Fruit fly (Drosophila melanogaster): ENCODE data around the gene hyx.
A peak's percentile ranks its signal among the peaks of the same experiment; 100 is the strongest.

hyx gene

dm6 chr3R:9057398-9058058 lies 19.0 kb downstream of the hyx start (continued):
- TF ChIP-seq CG3726 (GFP tag; IDR thresholded peaks at IDR 0.05) (no peak), ranshi (GFP tag; IDR thresholded peaks at IDR 0.05) (no peak), ash1 (GFP tag; optimal IDR thresholded peaks at IDR 0.05) (peak; percentile 74), CG4820 (GFP tag; optimal IDR thresholded peaks at IDR 0.05) (peak; percentile 89), Lim3 (GFP tag; IDR thresholded peaks at IDR 0.05) (no peak), zen (tag; optimal IDR thresholded peaks at IDR 0.05) (peak; percentile 97), pnt (GFP tag; optimal IDR thresholded peaks at IDR 0.05) (no peak), cwo (GFP tag; optimal IDR thresholded peaks at IDR 0.05) (peak; percentile 98), gcm2 (GFP tag; optimal IDR thresholded peaks at IDR 0.05) (no peak), amos (GFP tag; IDR thresholded peaks at IDR 0.05; ENCODE audit: partially characterized antibody) (no peak), Dp (GFP tag; optimal IDR thresholded peaks at IDR 0.05) (peak; percentile 5), Nf-YA (GFP tag; IDR thresholded peaks at IDR 0.05) (no peak), CG17359 (tag; optimal IDR thresholded peaks at IDR 0.05) (peak; percentile 97), Mrtf (GFP tag; IDR thresholded peaks at IDR 0.05) (no peak), CG10274 (GFP tag; optimal IDR thresholded peaks at IDR 0.05) (peak; percentile 87), CG34224 (GFP tag; IDR thresholded peaks at IDR 0.05; ENCODE audit: partially characterized antibody) (no peak), fd102C (GFP tag; optimal IDR thresholded peaks at IDR 0.05) (peak; percentile 83), CG6791 (GFP tag; IDR thresholded peaks at IDR 0.05; ENCODE audit: partially characterized antibody) (no peak), CG10462 (GFP tag; optimal IDR thresholded peaks at IDR 0.05) (peak; percentile 91), Lhr (GFP tag; optimal IDR thresholded peaks at IDR 0.05) (peak; percentile 94), CG15696 (tag; optimal IDR thresholded peaks at IDR 0.05) (peak; percentile 96), gcm (GFP tag; optimal IDR thresholded peaks at IDR 0.05) (peak; percentile 99), Elba2 (GFP tag; optimal IDR thresholded peaks at IDR 0.05) (peak; percentile 29), bbx (GFP tag; IDR thresholded peaks at IDR 0.05; ENCODE audit: partially characterized antibody) (no peak), Nf-YC (tag; optimal IDR thresholded peaks at IDR 0.05) (peak; percentile 95), Neu2 (GFP tag; optimal IDR thresholded peaks at IDR 0.05; ENCODE audit: borderline replicate concordance) (no peak), CG15601 (tag; optimal IDR thresholded peaks at IDR 0.05) (peak; percentile 98), grau (tag; optimal IDR thresholded peaks at IDR 0.05) (peak; percentile 99), CG13287 (GFP tag; IDR thresholded peaks at IDR 0.05; ENCODE audit: partially characterized antibody) (no peak), mirr (GFP tag; optimal IDR thresholded peaks at IDR 0.05) (peak; percentile 78), CG12104 (GFP tag; optimal IDR thresholded peaks at IDR 0.05) (peak; percentile 99), CG2202 (tag; optimal IDR thresholded peaks at IDR 0.05) (peak; percentile 97), CG9876 (GFP tag; optimal IDR thresholded peaks at IDR 0.05) (peak; percentile 6), Asciz (GFP tag; optimal IDR thresholded peaks at IDR 0.05) (peak; percentile 97), CG6683 (GFP tag; optimal IDR thresholded peaks at IDR 0.05) (peak; percentile 98), Sry-β (GFP tag; optimal IDR thresholded peaks at IDR 0.05) (peak; percentile 79), Myb (GFP tag; optimal IDR thresholded peaks at IDR 0.05) (peak; percentile 47), Scr (GFP tag; IDR thresholded peaks at IDR 0.05; ENCODE audit: partially characterized antibody) (no peak), CG8944 (GFP tag; optimal IDR thresholded peaks at IDR 0.05) (no peak), bigmax (GFP tag; optimal IDR thresholded peaks at IDR 0.05) (no peak), CG33213 (GFP tag; optimal IDR thresholded peaks at IDR 0.05) (peak; percentile 19), CG4404 (GFP tag; IDR thresholded peaks at IDR 0.05) (no peak), gce (GFP tag; IDR thresholded peaks at IDR 0.05) (no peak), lilli (GFP tag; optimal IDR thresholded peaks at IDR 0.05) (peak; percentile 91), CG7357 (GFP tag; IDR thresholded peaks at IDR 0.05) (peak; percentile 84), CG14860 (GFP tag; IDR thresholded peaks at IDR 0.05; ENCODE audit: partially characterized antibody) (no peak), dan (GFP tag; IDR thresholded peaks at IDR 0.05) (no peak), trh (GFP tag; optimal IDR thresholded peaks at IDR 0.05) (peak; percentile 85), CG9797 (GFP tag; optimal IDR thresholded peaks at IDR 0.05) (peak; percentile 48)
